Fruit fly (Drosophila melanogaster): ENCODE measurements around the gene CG43102.

Gene CG43102

DNA sequence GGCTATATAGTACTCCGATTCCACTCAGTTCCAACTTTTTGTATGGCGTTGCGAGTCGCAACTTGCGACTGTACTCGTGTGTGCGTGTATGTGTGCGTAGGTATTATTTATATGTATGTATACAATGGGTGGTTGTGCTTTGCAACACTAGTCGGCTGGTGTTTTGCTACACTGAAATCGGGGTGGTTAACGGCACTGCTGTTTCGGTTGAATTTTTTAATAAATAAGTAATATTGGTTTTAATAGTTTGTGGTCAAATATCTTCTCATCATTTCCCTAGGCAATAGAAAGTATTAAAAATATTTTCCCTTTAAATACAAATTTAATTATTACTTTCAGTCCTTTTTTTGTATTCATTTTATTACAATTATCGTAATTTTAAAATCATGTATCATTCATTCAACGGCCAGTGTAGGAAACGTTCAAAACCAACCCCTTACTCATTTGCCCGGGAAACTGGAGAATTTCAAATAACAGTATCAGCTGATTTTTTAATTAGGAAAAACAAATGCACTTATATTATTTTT, 4.0 kb upstream of the CG43102 start, which contains the start of gene CG7379 (continued):
- TF ChIP-seq sage (GFP tag; optimal IDR thresholded peaks at IDR 0.05): peak; percentile 86
- TF ChIP-seq Abd-B (GFP tag; optimal IDR thresholded peaks at IDR 0.05): no peak
- peak; percentile 85 for TF ChIP-seq sv (GFP tag; optimal IDR thresholded peaks at IDR 0.05)
- TF ChIP-seq Jra (GFP tag; optimal IDR thresholded peaks at IDR 0.05): peak; percentile 95
- peak; percentile 83 for TF ChIP-seq CG9705 (GFP tag; optimal IDR thresholded peaks at IDR 0.05)

DNA sequence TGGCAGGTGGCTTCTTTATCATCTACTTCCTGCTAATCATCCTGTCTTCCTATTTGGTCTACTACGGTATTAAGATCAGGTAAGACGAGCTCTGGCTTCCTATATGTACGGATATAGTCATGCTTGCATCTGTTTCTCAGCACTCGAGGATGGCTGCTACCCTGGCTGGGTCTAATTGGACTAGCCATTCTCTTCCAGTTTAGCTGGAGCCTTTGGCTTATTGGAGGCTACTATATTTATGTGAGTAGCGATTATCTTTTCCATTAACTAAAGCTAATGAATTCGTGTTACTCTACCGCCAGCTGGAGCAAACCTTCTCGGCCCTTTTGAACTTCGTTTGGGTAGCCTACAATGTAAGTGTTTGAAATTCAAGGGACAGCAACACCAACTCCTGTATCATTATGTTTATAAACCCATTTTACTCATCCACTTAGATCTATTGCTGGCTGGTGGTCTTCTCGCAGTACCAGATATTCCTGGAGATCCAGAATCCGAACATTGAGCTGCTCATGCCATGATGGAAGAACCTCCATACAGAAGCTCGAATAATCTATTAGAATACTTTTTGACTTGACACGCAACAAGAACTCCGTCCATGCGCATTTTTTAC, 1.4 kb upstream of the CG43102 start:
- TF ChIP-seq CrebA (GFP tag; optimal IDR thresholded peaks at IDR 0.05; ENCODE audit: borderline replicate concordance) (no peak), Hr83 (GFP tag; optimal IDR thresholded peaks at IDR 0.05; ENCODE audit: poor library complexity, severe bottlenecking) (no peak), fru (GFP tag; optimal IDR thresholded peaks at IDR 0.05) (no peak), jim (GFP tag; optimal IDR thresholded peaks at IDR 0.05) (no peak), sv (GFP tag; optimal IDR thresholded peaks at IDR 0.05) (no peak), dsf (GFP tag; optimal IDR thresholded peaks at IDR 0.05; ENCODE audit: borderline replicate concordance) (no peak), h (GFP tag; optimal IDR thresholded peaks at IDR 0.05) (no peak), rgr (GFP tag; optimal IDR thresholded peaks at IDR 0.05) (no peak), Hnf4 (GFP tag; optimal IDR thresholded peaks at IDR 0.05) (no peak), GATAd (GFP tag; optimal IDR thresholded peaks at IDR 0.05) (no peak)

- TF ChIP-seq rgr (GFP tag; optimal IDR thresholded peaks at IDR 0.05): no peak
- TF ChIP-seq Myc (optimal IDR thresholded peaks at IDR 0.05): no peak
- no peak for TF ChIP-seq brk (GFP tag; optimal IDR thresholded peaks at IDR 0.05)
- no peak for TF ChIP-seq GATAd (GFP tag; optimal IDR thresholded peaks at IDR 0.05)
- no peak for TF ChIP-seq tai (GFP tag; optimal IDR thresholded peaks at IDR 0.05)
- no peak for TF ChIP-seq usp (GFP tag; optimal IDR thresholded peaks at IDR 0.05)
- TF ChIP-seq CG9705 (GFP tag; optimal IDR thresholded peaks at IDR 0.05): no peak
- no peak for TF ChIP-seq psq (GFP tag; optimal IDR thresholded peaks at IDR 0.05)
- no peak for TF ChIP-seq h (GFP tag; optimal IDR thresholded peaks at IDR 0.05)
- TF ChIP-seq Dfd (GFP tag; optimal IDR thresholded peaks at IDR 0.05): no peak
- no peak for TF ChIP-seq sage (GFP tag; optimal IDR thresholded peaks at IDR 0.05)
- no peak for TF ChIP-seq OdsH (GFP tag; optimal IDR thresholded peaks at IDR 0.05)
- TF ChIP-seq Hr78 (GFP tag; optimal IDR thresholded peaks at IDR 0.05): no peak
- TF ChIP-seq sv (GFP tag; optimal IDR thresholded peaks at IDR 0.05): no peak
- TF ChIP-seq Vsx2 (GFP tag; optimal IDR thresholded peaks at IDR 0.05; ENCODE audit: partially characterized antibody): no peak
Measured at dm6 chr3R:17795075-17795420, 758 bp upstream of the CG43102 start, which contains the start of gene pasi1. Gene pasi1, plus strand, starts transcription at chr3R:17795075.

DNA sequence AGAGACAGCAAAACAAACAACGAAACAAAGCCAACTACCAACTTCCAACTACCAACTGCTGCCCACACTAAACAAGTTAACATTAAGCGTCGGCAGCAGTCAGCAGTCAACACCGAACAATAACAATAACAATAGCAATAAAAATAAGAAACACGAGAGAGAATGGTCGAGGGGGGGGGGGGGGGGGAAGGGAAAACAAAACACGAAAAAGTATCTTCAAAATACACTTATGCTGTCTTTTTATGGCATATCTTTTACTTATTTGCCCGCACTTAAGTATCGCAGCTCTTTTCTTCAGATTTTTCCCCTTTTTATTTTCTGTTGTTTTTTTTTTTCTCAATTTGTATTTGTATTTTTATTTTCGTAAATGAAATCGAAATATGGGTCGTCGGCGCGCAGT, 1.0 kb downstream of the CG43102 start:
- no peak for TF ChIP-seq CG32264 (GFP tag; optimal IDR thresholded peaks at IDR 0.05)
- no peak for TF ChIP-seq tai (GFP tag; optimal IDR thresholded peaks at IDR 0.05)
- TF ChIP-seq OdsH (GFP tag; optimal IDR thresholded peaks at IDR 0.05): no peak
- no peak for TF ChIP-seq pan (optimal IDR thresholded peaks at IDR 0.05)
- no peak for TF ChIP-seq sage (GFP tag; optimal IDR thresholded peaks at IDR 0.05)

- no peak for TF ChIP-seq dsf (GFP tag; optimal IDR thresholded peaks at IDR 0.05; ENCODE audit: borderline replicate concordance)
- no peak for TF ChIP-seq fru (GFP tag; optimal IDR thresholded peaks at IDR 0.05)
- TF ChIP-seq GATAd (GFP tag; optimal IDR thresholded peaks at IDR 0.05): no peak
- no peak for TF ChIP-seq br (GFP tag; optimal IDR thresholded peaks at IDR 0.05)
- TF ChIP-seq OdsH (GFP tag; optimal IDR thresholded peaks at IDR 0.05): no peak
- no peak for TF ChIP-seq dl (GFP tag; optimal IDR thresholded peaks at IDR 0.05; ENCODE audit: insufficient read depth in 1 of 2, partially characterized antibody in 2 of 2)
- no peak for TF ChIP-seq psq (GFP tag; optimal IDR thresholded peaks at IDR 0.05)
- TF ChIP-seq sv (GFP tag; optimal IDR thresholded peaks at IDR 0.05): no peak
Measured at dm6 chr3R:17789937-17790336, 4.4 kb downstream of the CG43102 start.

DNA sequence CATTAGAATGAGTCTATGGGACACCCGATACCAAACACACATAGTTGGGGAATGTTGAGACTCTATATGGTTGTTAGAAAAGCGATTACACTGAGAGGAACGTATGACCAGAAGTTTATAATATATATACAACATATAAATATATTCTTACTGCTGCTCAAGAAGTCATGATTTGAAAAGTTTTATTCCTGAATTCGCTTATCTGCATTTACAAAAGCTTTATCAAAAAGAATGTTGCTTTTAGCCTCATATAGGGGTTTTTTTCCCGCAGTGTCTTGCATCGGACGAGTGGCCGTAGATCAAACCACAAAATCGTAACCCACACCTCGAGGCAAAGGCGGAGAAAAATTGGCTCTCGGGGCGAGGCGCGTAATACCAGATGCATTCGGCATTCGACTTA, 6.5 kb downstream of the CG43102 start:
- TF ChIP-seq Mio (GFP tag; optimal IDR thresholded peaks at IDR 0.05) (no peak), Abd-B (GFP tag; optimal IDR thresholded peaks at IDR 0.05) (no peak), Hr83 (GFP tag; optimal IDR thresholded peaks at IDR 0.05; ENCODE audit: poor library complexity, severe bottlenecking) (no peak), dsf (GFP tag; optimal IDR thresholded peaks at IDR 0.05; ENCODE audit: borderline replicate concordance) (no peak), Myc (optimal IDR thresholded peaks at IDR 0.05) (no peak), dl (GFP tag; optimal IDR thresholded peaks at IDR 0.05; ENCODE audit: insufficient read depth in 1 of 2, partially characterized antibody in 2 of 2) (no peak), psq (GFP tag; optimal IDR thresholded peaks at IDR 0.05) (no peak), ey (GFP tag; optimal IDR thresholded peaks at IDR 0.05) (no peak), sv (GFP tag; optimal IDR thresholded peaks at IDR 0.05) (no peak), Hr78 (GFP tag; optimal IDR thresholded peaks at IDR 0.05) (no peak), CrebA (GFP tag; optimal IDR thresholded peaks at IDR 0.05; ENCODE audit: borderline replicate concordance) (no peak), jim (GFP tag; optimal IDR thresholded peaks at IDR 0.05) (no peak), Dif (GFP tag; optimal IDR thresholded peaks at IDR 0.05; ENCODE audit: partially characterized antibody) (no peak)

Measured in whole organism, wandering third instar larva.